Fruit fly (Drosophila melanogaster): ENCODE results near the gene Trmt61.

DNA sequence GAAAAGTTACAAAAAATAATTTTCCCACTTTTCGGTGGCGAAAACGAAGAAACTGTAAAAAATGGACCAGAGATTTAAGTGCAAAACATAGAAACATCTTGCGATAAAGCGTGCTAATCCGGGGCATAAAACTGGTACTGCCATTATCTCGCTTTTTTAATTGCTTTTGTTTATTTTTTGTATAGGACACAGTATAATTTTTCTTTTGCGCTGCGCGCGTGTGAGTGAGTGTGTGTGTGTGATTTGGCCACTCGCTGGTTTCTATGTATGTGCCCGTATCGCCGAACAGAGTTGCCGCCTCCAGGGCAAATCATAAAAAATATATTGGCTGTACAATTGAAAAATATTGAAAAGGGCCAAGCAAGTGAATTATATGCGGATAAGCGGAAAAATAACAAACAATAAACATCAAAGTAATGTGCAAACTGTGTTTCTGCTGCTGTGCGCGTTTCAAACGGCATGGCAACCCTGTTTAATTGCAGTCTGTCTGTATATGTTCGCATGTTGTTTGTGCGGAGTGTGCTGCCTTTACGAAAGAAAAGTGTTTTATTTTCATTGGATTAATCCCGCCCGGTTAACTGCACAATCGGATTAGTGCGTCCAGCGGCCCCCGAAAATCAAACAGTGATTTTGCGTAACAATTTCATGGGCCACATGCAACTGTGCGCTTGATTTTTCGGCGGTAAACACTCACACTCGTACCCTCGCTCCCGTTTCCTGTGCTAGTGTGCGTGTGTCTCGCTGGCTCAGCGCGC lies 17.0 kb upstream of the Trmt61 start:
- TF ChIP-seq CG4404 (GFP tag; IDR thresholded peaks at IDR 0.05) (peak; percentile 87), CG15514 (GFP tag; optimal IDR thresholded peaks at IDR 0.05) (peak; percentile 86), CG12744 (GFP tag; optimal IDR thresholded peaks at IDR 0.05) (peak; percentile 93), CG6254 (GFP tag; optimal IDR thresholded peaks at IDR 0.05) (peak; percentile 93), Ets97D (GFP tag; optimal IDR thresholded peaks at IDR 0.05) (peak; percentile 91), slp2 (GFP tag; optimal IDR thresholded peaks at IDR 0.05) (peak; percentile 97), Hr39 (optimal IDR thresholded peaks at IDR 0.05) (no peak), Hmr (GFP tag; optimal IDR thresholded peaks at IDR 0.05) (peak; percentile 97), BtbVII (GFP tag; optimal IDR thresholded peaks at IDR 0.05) (peak; percentile 94), CG9609 (GFP tag; optimal IDR thresholded peaks at IDR 0.05) (peak; percentile 97), ac (GFP tag; optimal IDR thresholded peaks at IDR 0.05) (peak; percentile 86), disco-r (GFP tag; optimal IDR thresholded peaks at IDR 0.05) (peak; percentile 97), CG6813 (GFP tag; optimal IDR thresholded peaks at IDR 0.05) (peak; percentile 94)
